Fruit fly (Drosophila melanogaster): ENCODE results near the gene p130CAS.

p130CAS gene

DNA sequence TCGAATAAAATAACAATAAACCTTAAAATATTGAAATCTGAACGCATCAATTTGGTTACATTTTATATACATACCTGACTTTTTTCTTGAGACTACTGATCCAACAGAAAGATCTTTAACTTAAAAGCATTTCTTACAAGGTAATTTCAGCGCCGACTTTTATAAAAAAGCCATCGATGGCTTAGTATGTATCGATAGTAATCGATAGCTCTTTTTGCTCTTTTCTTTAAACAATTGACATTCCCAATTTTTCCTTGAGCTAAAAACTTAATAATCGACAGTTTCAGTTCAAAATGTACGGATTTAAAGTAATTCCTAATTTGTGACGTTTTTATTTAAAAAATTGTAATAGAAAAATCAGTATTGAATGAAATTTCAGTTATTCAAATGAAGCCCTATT is 21.8 kb downstream of the p130CAS start (continued):
- no peak for TF ChIP-seq insv (GFP tag; optimal IDR thresholded peaks at IDR 0.05)
- no peak for TF ChIP-seq CG10959 (GFP tag; IDR thresholded peaks at IDR 0.05)
- TF ChIP-seq BEAF-32 (GFP tag; optimal IDR thresholded peaks at IDR 0.05), result peak; percentile 84
- no peak for TF ChIP-seq CG33213 (GFP tag; optimal IDR thresholded peaks at IDR 0.05)
- no peak for TF ChIP-seq CG12236 (GFP tag; optimal IDR thresholded peaks at IDR 0.05)
- TF ChIP-seq CG12659 (GFP tag; optimal IDR thresholded peaks at IDR 0.05), result peak; percentile 47
- TF ChIP-seq Med (GFP tag), result peak; percentile 65
- TF ChIP-seq D19A (tag; optimal IDR thresholded peaks at IDR 0.05), result peak; percentile 23
- TF ChIP-seq grau (tag; optimal IDR thresholded peaks at IDR 0.05), result peak; percentile 21
- peak; percentile 94 for TF ChIP-seq Bgb (GFP tag; IDR thresholded peaks at IDR 0.05; ENCODE audit: partially characterized antibody)
- no peak for TF ChIP-seq pfk (GFP tag; optimal IDR thresholded peaks at IDR 0.05)
- no peak for TF ChIP-seq CG12104 (GFP tag; optimal IDR thresholded peaks at IDR 0.05)
- no peak for TF ChIP-seq CG2678 (tag; optimal IDR thresholded peaks at IDR 0.05)
- TF ChIP-seq Aef1 (GFP tag; IDR thresholded peaks at IDR 0.05), result no peak
- peak; percentile 35 for TF ChIP-seq CG14710 (tag; optimal IDR thresholded peaks at IDR 0.05)
- TF ChIP-seq CG10565 (GFP tag; optimal IDR thresholded peaks at IDR 0.05), result no peak
- no peak for TF ChIP-seq CG4404 (GFP tag; IDR thresholded peaks at IDR 0.05)
- TF ChIP-seq CG4730 (GFP tag; IDR thresholded peaks at IDR 0.05), result no peak
- TF ChIP-seq btn (GFP tag; optimal IDR thresholded peaks at IDR 0.05), result no peak
- no peak for TF ChIP-seq her (GFP tag; optimal IDR thresholded peaks at IDR 0.05)
- TF ChIP-seq nmo (GFP tag; optimal IDR thresholded peaks at IDR 0.05), result peak; percentile 19
- no peak for TF ChIP-seq bsh (GFP tag; optimal IDR thresholded peaks at IDR 0.05)
- no peak for TF ChIP-seq Max (GFP tag; optimal IDR thresholded peaks at IDR 0.05)
- TF ChIP-seq HLH54F (GFP tag; optimal IDR thresholded peaks at IDR 0.05), result no peak
- TF ChIP-seq ato (GFP tag; IDR thresholded peaks at IDR 0.05; ENCODE audit: partially characterized antibody), result peak; percentile 81
- peak; percentile 88 for TF ChIP-seq CG6791 (GFP tag; IDR thresholded peaks at IDR 0.05; ENCODE audit: partially characterized antibody)
- TF ChIP-seq hth (optimal IDR thresholded peaks at IDR 0.05), result no peak
- TF ChIP-seq CG11085 (GFP tag; IDR thresholded peaks at IDR 0.05), result no peak
- no peak for TF ChIP-seq zfh2 (GFP tag; optimal IDR thresholded peaks at IDR 0.05)
- TF ChIP-seq org-1 (GFP tag; optimal IDR thresholded peaks at IDR 0.05), result no peak
- TF ChIP-seq Nf-YB (GFP tag; optimal IDR thresholded peaks at IDR 0.05), result no peak
- no peak for TF ChIP-seq shn (GFP tag; optimal IDR thresholded peaks at IDR 0.05)
- TF ChIP-seq Myb (GFP tag; optimal IDR thresholded peaks at IDR 0.05), result peak; percentile 94
- peak; percentile 89 for TF ChIP-seq bbx (GFP tag; IDR thresholded peaks at IDR 0.05; ENCODE audit: partially characterized antibody)
- no peak for TF ChIP-seq CG1792 (GFP tag; optimal IDR thresholded peaks at IDR 0.05)
- TF ChIP-seq cad (GFP tag; optimal IDR thresholded peaks at IDR 0.05), result no peak
- TF ChIP-seq ranshi (GFP tag; IDR thresholded peaks at IDR 0.05), result no peak
- no peak; the same call in 2 of the 3 replicates for TF ChIP-seq row (GFP tag; IDR thresholded peaks at IDR 0.05)
- TF ChIP-seq lov (optimal IDR thresholded peaks at IDR 0.05), result no peak
- no peak for TF ChIP-seq lov (GFP tag; IDR thresholded peaks at IDR 0.05)
- peak; percentile 88 for TF ChIP-seq E2f2 (GFP tag; IDR thresholded peaks at IDR 0.05)
- no peak for TF ChIP-seq Hsf (GFP tag; optimal IDR thresholded peaks at IDR 0.05)
- no peak for TF ChIP-seq sima (GFP tag; optimal IDR thresholded peaks at IDR 0.05)
- no peak for TF ChIP-seq CG31441 (GFP tag; IDR thresholded peaks at IDR 0.05)
- no peak for TF ChIP-seq Sry-β (GFP tag; optimal IDR thresholded peaks at IDR 0.05)
- TF ChIP-seq grn (GFP tag; optimal IDR thresholded peaks at IDR 0.05), result no peak
- TF ChIP-seq Gug (GFP tag; IDR thresholded peaks at IDR 0.05), result no peak
- no peak for TF ChIP-seq CG3407 (GFP tag; optimal IDR thresholded peaks at IDR 0.05)
- no peak for TF ChIP-seq CG15601 (tag; optimal IDR thresholded peaks at IDR 0.05)
- TF ChIP-seq B-H2 (GFP tag; optimal IDR thresholded peaks at IDR 0.05), result peak; percentile 1
- no peak for TF ChIP-seq MTF-1 (GFP tag; optimal IDR thresholded peaks at IDR 0.05; ENCODE audit: borderline replicate concordance)
- no peak for TF ChIP-seq sr (GFP tag; IDR thresholded peaks at IDR 0.05)
- TF ChIP-seq sens (GFP tag), result peak; percentile 70

All from whole organism, embryonic.